Fruit fly (Drosophila melanogaster): Measurements from ENCODE around the gene CG12147.

CG12147 gene

DNA sequence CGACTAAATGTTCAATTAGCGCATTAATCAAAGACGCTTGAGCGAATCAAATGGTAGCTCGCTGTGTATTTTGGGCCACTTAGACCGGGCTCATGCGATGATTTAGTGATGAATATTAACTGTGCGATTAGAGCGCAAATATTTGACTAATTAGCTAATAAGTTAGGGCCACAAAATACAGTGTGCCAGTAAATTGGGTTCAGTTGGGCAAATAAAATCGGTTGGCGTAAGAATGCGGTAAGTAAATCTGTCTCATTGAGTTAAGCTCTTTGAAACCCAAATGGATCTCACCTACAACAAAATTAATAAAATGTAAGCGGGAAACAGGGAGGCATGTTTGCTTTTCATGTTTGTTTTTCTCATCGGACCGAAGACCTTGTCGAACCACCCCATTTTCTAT is 6.6 kb downstream of the CG12147 start:
- no peak for TF ChIP-seq EcR (GFP tag; optimal IDR thresholded peaks at IDR 0.05)
- no peak for TF ChIP-seq pan (optimal IDR thresholded peaks at IDR 0.05)
- TF ChIP-seq CG8478 (optimal IDR thresholded peaks at IDR 0.05): no peak
- TF ChIP-seq Dll (optimal IDR thresholded peaks at IDR 0.05): no peak
- TF ChIP-seq psq (optimal IDR thresholded peaks at IDR 0.05): no peak
- TF ChIP-seq usp (GFP tag; optimal IDR thresholded peaks at IDR 0.05): no peak

DNA sequence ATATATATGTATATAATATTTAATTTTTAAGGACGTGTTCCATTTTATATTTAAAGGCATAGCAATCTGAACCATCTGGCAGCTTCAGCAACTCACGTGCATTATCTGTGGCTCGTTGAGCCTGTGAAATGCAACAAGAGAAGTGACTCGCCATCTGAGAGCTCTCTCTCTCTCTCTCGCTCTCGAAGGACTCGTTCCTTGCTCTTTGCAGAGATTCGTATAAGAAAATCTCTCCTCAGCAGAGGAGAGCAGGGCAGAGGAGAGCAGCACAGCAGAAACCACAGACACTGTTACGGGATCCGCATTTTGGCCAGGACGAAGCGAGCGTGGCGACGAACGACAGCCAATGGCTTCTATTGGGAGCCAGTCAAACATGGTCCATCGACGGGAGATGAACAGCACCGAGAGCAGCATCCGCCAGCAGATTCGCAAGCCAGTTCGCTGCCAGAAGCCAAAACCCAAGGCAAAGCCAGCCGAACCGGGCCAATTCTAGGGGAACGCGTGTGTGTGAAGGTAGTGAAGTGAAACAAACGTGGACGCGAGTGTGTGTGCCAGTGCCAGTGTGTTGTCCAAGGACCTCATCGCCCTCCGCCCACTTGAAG is 12.8 kb downstream of the CG12147 start, which contains the start of gene CG14669:
Gene CG14669 (plus strand): TSS at position 381 of the 602 bp plus-strand sequence.
- TF ChIP-seq EcR (GFP tag; optimal IDR thresholded peaks at IDR 0.05) (no peak), pan (optimal IDR thresholded peaks at IDR 0.05) (no peak), psq (optimal IDR thresholded peaks at IDR 0.05) (no peak), CG8478 (optimal IDR thresholded peaks at IDR 0.05) (no peak), usp (GFP tag; optimal IDR thresholded peaks at IDR 0.05) (no peak), Dll (optimal IDR thresholded peaks at IDR 0.05) (no peak)

DNA sequence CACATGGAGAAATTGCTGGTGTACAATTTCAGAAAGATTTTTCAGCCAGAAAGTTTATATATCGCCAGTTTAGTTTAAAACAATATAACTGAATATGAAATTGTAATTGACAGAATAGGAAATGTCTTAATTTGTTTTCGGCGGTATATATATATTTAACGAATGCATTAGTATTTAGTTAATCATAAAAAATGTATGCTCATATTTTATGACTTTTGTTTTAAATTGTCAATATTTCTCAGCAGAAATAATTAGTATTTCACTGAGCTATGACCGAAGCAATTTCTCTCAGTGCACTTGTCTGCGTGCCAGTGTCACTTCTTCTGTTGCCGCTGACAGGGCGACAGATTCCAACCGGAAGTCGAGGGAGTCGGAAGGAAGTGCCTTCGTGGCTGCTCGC is 14.1 kb downstream of the CG12147 start:
- TF ChIP-seq CG8478 (optimal IDR thresholded peaks at IDR 0.05) (no peak), psq (optimal IDR thresholded peaks at IDR 0.05) (no peak), usp (GFP tag; optimal IDR thresholded peaks at IDR 0.05) (no peak)

- TF ChIP-seq CG8478 (optimal IDR thresholded peaks at IDR 0.05): no peak
- TF ChIP-seq Dll (optimal IDR thresholded peaks at IDR 0.05): no peak
- no peak for TF ChIP-seq usp (GFP tag; optimal IDR thresholded peaks at IDR 0.05)
Observed at dm6 chr3R:5412306-5412705, 14.8 kb downstream of the CG12147 start, which contains the start of gene Orco. TSS of gene Orco (minus strand) at chr3R:5412406.

dm6 chr3R:5403963-5404362 is 23.1 kb downstream of the CG12147 start, which contains the start of gene CG2663:
TSS of gene CG2663 (minus strand) at chr3R:5404135.
- TF ChIP-seq usp (GFP tag; optimal IDR thresholded peaks at IDR 0.05) (no peak), psq (optimal IDR thresholded peaks at IDR 0.05) (no peak), Dll (optimal IDR thresholded peaks at IDR 0.05) (no peak)

DNA sequence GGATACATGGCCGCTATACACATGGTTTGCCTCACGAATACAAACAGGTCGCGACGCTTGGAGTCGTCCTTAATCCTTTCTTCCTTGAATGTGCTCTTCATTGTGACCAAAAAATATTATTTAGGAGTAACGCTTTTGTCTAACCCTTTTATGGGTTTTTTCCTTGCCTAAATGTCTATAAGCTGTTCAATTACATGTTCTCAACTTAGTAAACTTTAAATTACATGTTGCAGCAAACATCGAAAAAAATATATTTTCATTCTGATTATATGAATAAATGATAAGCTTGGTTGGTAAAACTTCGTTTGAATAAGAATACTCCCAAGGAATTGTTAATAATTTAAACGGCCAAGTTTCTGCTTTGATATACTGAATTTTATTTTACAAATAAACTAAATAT is 28.0 kb downstream of the CG12147 start, which contains the start of gene Or83a:
Gene Or83a (minus strand): TSS at position 101 of the 400 bp plus-strand sequence.
- TF ChIP-seq usp (GFP tag; optimal IDR thresholded peaks at IDR 0.05) (no peak), CG8478 (optimal IDR thresholded peaks at IDR 0.05) (no peak), psq (optimal IDR thresholded peaks at IDR 0.05) (no peak), pan (optimal IDR thresholded peaks at IDR 0.05) (no peak), Dll (optimal IDR thresholded peaks at IDR 0.05) (no peak)

- TF ChIP-seq usp (GFP tag; optimal IDR thresholded peaks at IDR 0.05) (no peak), CG8478 (optimal IDR thresholded peaks at IDR 0.05) (no peak), EcR (GFP tag; optimal IDR thresholded peaks at IDR 0.05) (no peak), psq (optimal IDR thresholded peaks at IDR 0.05) (no peak), pan (optimal IDR thresholded peaks at IDR 0.05) (no peak), Dll (optimal IDR thresholded peaks at IDR 0.05) (no peak)
Observed at dm6 chr3R:5395210-5395609, 31.8 kb downstream of the CG12147 start.

DNA sequence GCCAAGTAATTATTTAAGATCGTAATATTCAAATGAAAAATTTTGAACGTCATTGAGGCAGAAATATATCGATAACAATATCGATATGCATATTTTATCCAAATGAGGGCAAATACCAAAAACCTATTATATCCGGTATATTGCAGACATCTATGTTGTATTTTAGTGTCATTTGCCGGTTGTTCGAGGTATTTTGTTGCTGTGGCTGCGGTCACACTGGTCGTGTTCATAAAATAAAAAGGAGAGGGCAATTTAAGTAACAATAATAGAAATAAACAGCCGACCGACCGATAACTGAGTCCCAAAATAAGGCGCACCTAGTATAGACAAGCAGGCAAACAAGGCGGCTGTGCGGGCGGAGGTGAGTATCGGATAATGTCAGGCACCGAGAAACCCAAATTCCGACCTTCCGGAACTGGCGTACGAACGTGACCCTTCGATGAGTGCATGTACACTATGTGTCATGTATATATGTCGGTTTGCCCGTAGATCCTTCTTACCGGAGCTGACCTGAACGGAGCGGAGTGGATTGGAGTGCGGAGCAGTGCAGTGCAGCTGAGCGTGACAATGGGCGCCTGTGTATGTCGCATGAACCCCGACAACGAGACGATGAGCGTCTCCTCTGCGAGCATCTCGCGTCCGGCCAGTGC is 33.2 kb downstream of the CG12147 start, which contains the start of gene CG1172:
Gene CG1172 (plus strand): TSS at position 181 of the 650 bp plus-strand sequence.
- TF ChIP-seq CG8478 (optimal IDR thresholded peaks at IDR 0.05) (no peak), usp (GFP tag; optimal IDR thresholded peaks at IDR 0.05) (no peak), Dll (optimal IDR thresholded peaks at IDR 0.05) (no peak), EcR (GFP tag; optimal IDR thresholded peaks at IDR 0.05) (no peak), psq (optimal IDR thresholded peaks at IDR 0.05) (no peak), pan (optimal IDR thresholded peaks at IDR 0.05) (no peak)

DNA sequence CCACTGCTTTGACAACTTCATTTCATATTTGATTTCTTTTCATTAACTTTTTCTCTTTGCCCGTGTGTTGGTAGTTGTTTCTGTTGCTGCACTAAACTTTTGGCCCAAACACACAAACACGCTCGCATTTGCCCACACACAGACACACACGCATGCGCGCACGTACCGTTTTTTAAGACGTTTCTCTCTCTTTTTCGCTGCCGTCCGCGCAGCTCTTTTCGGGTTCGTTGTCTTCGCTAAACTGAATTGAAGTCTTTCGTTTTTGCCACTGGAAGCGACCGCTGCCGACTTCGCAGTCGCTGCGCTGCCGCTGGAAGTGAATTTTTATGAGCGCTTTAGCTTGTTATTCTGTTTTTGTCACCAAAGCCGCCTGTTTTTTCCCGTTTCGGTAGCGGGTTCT is 34.4 kb downstream of the CG12147 start, which contains the start of gene kkv:
Gene kkv (minus strand): TSS at position 246 of the 400 bp plus-strand sequence.
- no peak for TF ChIP-seq usp (GFP tag; optimal IDR thresholded peaks at IDR 0.05)
- no peak for TF ChIP-seq pan (optimal IDR thresholded peaks at IDR 0.05)
- TF ChIP-seq psq (optimal IDR thresholded peaks at IDR 0.05): no peak
- TF ChIP-seq Dll (optimal IDR thresholded peaks at IDR 0.05): no peak
- TF ChIP-seq CG8478 (optimal IDR thresholded peaks at IDR 0.05): no peak
- TF ChIP-seq EcR (GFP tag; optimal IDR thresholded peaks at IDR 0.05): no peak

DNA sequence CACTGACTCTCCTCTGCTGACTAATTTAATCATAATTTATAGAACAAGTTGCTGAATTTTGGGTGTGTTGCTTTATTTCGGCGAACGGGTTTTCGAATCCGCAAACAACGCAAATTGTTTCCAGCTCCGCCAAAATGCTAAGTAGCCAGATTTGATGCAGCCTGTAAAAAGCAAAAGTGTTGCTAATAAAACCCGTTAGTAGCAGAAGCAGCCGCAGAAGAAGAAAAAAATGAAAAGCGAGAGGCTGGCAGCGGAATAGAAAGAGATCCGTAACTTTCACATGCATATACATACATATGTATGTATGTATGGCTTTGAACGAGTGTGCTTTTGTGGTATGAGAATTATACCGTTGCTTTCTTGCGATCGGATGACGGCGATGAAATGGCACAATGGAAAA is 35.0 kb downstream of the CG12147 start:
- TF ChIP-seq CG8478 (optimal IDR thresholded peaks at IDR 0.05): no peak
- TF ChIP-seq pan (optimal IDR thresholded peaks at IDR 0.05): no peak
- TF ChIP-seq usp (GFP tag; optimal IDR thresholded peaks at IDR 0.05): no peak
- TF ChIP-seq EcR (GFP tag; optimal IDR thresholded peaks at IDR 0.05): no peak
- no peak for TF ChIP-seq psq (optimal IDR thresholded peaks at IDR 0.05)
- TF ChIP-seq Dll (optimal IDR thresholded peaks at IDR 0.05): no peak

DNA sequence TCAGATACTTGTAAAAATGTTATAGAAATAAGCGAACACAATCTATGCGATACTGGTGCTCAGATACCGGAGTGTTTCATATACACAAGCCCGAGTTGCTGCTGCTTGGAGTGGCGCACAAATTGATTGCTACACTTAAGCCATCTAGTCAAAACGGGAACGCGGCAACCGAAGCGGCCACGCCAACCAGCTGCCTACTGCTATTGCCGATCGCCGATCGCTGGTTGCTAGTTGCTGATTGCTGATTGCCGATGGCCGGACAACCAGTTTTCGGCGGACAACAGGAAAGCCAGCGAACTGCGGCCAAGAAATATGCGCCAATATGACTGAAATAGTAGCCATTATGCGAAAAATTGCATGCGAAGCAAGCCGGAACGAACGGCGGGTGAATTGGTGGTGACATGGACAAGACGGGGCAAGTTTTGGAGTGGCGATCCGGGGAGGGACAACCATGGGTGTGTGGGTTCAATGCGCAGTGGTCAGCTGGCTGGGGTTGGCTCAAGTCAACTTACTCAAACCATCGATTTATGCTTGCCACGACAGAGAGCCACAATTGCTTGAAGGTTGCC is 36.9 kb downstream of the CG12147 start:
- TF ChIP-seq pan (optimal IDR thresholded peaks at IDR 0.05) (no peak), usp (GFP tag; optimal IDR thresholded peaks at IDR 0.05) (no peak), EcR (GFP tag; optimal IDR thresholded peaks at IDR 0.05) (no peak), Dll (optimal IDR thresholded peaks at IDR 0.05) (no peak), psq (optimal IDR thresholded peaks at IDR 0.05) (no peak), CG8478 (optimal IDR thresholded peaks at IDR 0.05) (no peak)

DNA sequence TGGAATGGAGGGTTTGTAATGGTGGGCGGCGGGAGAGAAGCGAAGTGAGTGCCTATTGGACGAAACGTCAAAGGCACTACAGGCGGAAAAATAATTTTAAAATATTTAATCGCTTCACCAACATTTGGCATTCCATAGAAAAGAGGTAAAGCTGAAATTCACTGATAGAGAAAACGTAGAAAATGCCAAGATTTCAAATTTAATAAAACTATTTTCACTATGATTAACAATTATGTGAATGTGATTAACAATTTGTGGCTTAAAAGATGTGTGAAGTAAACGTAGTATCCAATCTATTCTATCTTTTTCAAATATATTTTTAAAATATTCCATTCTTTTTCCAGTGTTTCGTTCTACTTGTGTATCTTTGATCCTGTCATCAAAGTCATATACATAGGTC is 37.6 kb downstream of the CG12147 start:
- TF ChIP-seq EcR (GFP tag; optimal IDR thresholded peaks at IDR 0.05) (no peak), usp (GFP tag; optimal IDR thresholded peaks at IDR 0.05) (no peak), pan (optimal IDR thresholded peaks at IDR 0.05) (no peak), psq (optimal IDR thresholded peaks at IDR 0.05) (no peak)
